Worm (Caenorhabditis elegans) whole organism, L4/young adult: Measurements from ENCODE around the gene klo-2.
"Not testable (repeated sequence)": the region's sequence is repeated elsewhere in the genome, so short reads cannot be mapped to it uniquely, and the experiment has no call there.

Experiments
- W03F9.2 ChIP-seq: fragments of 150-350 bp; optimal IDR thresholded peaks from 2 replicates; lab custom pipeline; 2014; ENCODE audit warnings: missing biosample characterization, missing genetic modification characterization
- dao-5 ChIP-seq: sonication (generic microtip); optimal IDR thresholded peaks from 2 replicates; lab custom pipeline; 2016; ENCODE audit warnings: missing genotype, missing genetic modification characterization, moderate library complexity, missing compliant biosample characterization
- him-1 ChIP-seq: sonication (generic microtip); optimal IDR thresholded peaks from 2 replicates; lab custom pipeline; 2016; ENCODE audit warnings: missing genotype, missing genetic modification reagents, missing genetic modification characterization, missing compliant biosample characterization

- TF ChIP-seq him-1, dao-5, W03F9.2 (tag; lab: Kevin White, UChicago): not testable (repeated sequence)
Observed at ce11 chrIII:2458742-2459141, 12.7 kb downstream of the klo-2 start, which contains the start of gene E02H9.3.
